Worm (Caenorhabditis elegans) whole organism, mixed stage, embryonic: ENCODE results near the gene C04A11.2.

Experiments used
- M03D4.4 ChIP-seq: sonication (generic microtip); optimal IDR thresholded peaks from 2 replicates; lab custom pipeline; 2017; ENCODE audit warnings: mild to moderate bottlenecking, missing genetic modification characterization, missing compliant biosample characterization
- blmp-1 ChIP-seq: fragments of 150-350 bp; optimal IDR thresholded peaks from 2 replicates; lab custom pipeline; 2014; ENCODE audit warnings: missing biosample characterization, missing genetic modification characterization
- elt-1 ChIP-seq: sonication (generic microtip); optimal IDR thresholded peaks from 2 replicates; lab custom pipeline; 2017; ENCODE audit warnings: missing genetic modification characterization, mild to moderate bottlenecking, missing compliant biosample characterization, antibody characterized with exemption, moderate library complexity, borderline replicate concordance; ENCODE audit not compliant: insufficient read depth
- sptf-1 ChIP-seq: sonication (generic microtip); optimal IDR thresholded peaks from 2 replicates; lab custom pipeline; 2017; ENCODE audit warnings: mild to moderate bottlenecking, missing genetic modification characterization, moderate library complexity, missing compliant biosample characterization

- TF ChIP-seq blmp-1 (tag; lab: Kevin White, UChicago) = no peak
- no peak for TF ChIP-seq sptf-1 (tag; lab: Kevin White, UChicago)
- no peak for TF ChIP-seq elt-1 (tag; lab: Kevin White, UChicago)
- TF ChIP-seq M03D4.4 (tag; lab: Kevin White, UChicago) = no peak
These were observed 29.1 kb downstream of the C04A11.2 start, which contains the start of gene twk-20 for ce11 chrX:13639577-13639976.
